Worm (Caenorhabditis elegans) whole organism, midembryonic: ENCODE data around the gene F20D6.11.

Experiments used
- flt-1 ChIP-seq: fragments of 200-800 bp; sonication (Bioruptor generic); IDR thresholded peaks from 2 replicates; pipeline ENCODE4 v1.3.6; 2022; ENCODE audit warnings: missing genetic modification characterization, missing compliant biosample characterization
- klf-2 ChIP-seq: fragments of 200-800 bp; sonication (Bioruptor generic); conservative IDR thresholded peaks from 2 replicates; pipeline ENCODE4 v1.3.6; 2022; ENCODE audit warnings: missing genetic modification reagents, missing genetic modification characterization, missing compliant biosample characterization
- med-1 ChIP-seq: sonication (generic microtip); optimal IDR thresholded peaks from 2 replicates; lab custom pipeline; 2017; ENCODE audit warnings: missing genetic modification characterization, mild to moderate bottlenecking, missing compliant biosample characterization, antibody characterized with exemption, missing genetic modification reagents; ENCODE audit not compliant: insufficient read depth
- ref-1 ChIP-seq: fragments of 200-800 bp; sonication (Bioruptor generic); conservative IDR thresholded peaks from 2 replicates; pipeline ENCODE4 v1.3.6; 2022; ENCODE audit warnings: missing genetic modification reagents, missing genetic modification characterization, missing compliant biosample characterization
- tab-1 ChIP-seq: fragments of 200-800 bp; sonication (Bioruptor generic); IDR thresholded peaks from 2 replicates; pipeline ENCODE4 v1.3.6; 2022; ENCODE audit warnings: missing genetic modification characterization, missing compliant biosample characterization
- ztf-23 ChIP-seq: fragments of 200-800 bp; sonication (Bioruptor generic); IDR thresholded peaks from 2 replicates; pipeline ENCODE4 v1.3.6; 2022; ENCODE audit warnings: missing genetic modification reagents, missing genetic modification characterization, missing compliant biosample characterization
- ztf-29 ChIP-seq: fragments of 200-800 bp; sonication (Bioruptor generic); IDR thresholded peaks from 2 replicates; pipeline ENCODE4 v1.3.6; 2022; ENCODE audit warnings: missing genetic modification reagents, missing genetic modification characterization, missing compliant biosample characterization

DNA sequence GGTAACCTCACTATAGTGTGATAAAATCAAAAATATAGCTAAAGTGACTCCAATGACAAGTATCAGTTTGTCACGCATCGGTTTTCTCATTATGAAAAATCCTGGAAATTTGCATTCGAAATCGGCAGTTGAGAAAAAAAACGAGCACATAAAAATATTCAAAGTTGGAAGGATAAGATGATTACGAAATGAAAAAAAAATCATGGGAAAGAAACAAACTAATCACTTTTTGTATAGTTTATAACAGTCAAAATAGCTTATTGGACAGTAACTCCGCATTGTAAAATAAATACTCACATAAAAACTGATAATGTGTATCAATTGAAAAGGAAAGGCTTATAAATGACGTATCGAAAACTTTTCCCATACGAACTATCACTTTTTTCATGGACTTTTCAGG, 43.9 kb upstream of the F20D6.11 start, which contains the start of gene C16D9.4:
- no peak for TF ChIP-seq ref-1 (GFP tag; lab: Robert Waterston, UW)
- TF ChIP-seq klf-2 (GFP tag; lab: Robert Waterston, UW): no peak
- TF ChIP-seq tab-1: no peak
- TF ChIP-seq ztf-29: no peak
- TF ChIP-seq ztf-23 (GFP tag; lab: Robert Waterston, UW): no peak
- TF ChIP-seq flt-1 (GFP tag; lab: Robert Waterston, UW): no peak
- no peak for TF ChIP-seq med-1 (GFP tag; lab: Kevin White, UChicago)
